Fruit fly (Drosophila melanogaster) whole organism, embryonic: Measurements from ENCODE around the gene CG8097.

Experiments used
- Awh ChIP-seq: fragments of 200-800 bp; sonication (Bioruptor generic); IDR thresholded peaks from 2 replicates; pipeline ENCODE4, ENCODE4 v1.3.6; 2022; ENCODE audit warnings: missing biosample characterization, missing genetic modification characterization
- CG10267 ChIP-seq: fragments of 200-800 bp; sonication (Bioruptor generic); optimal IDR thresholded peaks from 2 replicates; lab custom pipeline; 2018; ENCODE audit warnings: missing biosample characterization, mild to moderate bottlenecking, missing genetic modification characterization, moderate library complexity
- CG10274 ChIP-seq: fragments of 200-800 bp; sonication (Bioruptor generic); optimal IDR thresholded peaks from 3 replicates; lab custom pipeline; 2017; ENCODE audit warnings: missing biosample characterization, mild to moderate bottlenecking, missing genetic modification characterization
- CG11085 ChIP-seq: fragments of 200-800 bp; sonication (Bioruptor generic); IDR thresholded peaks from 2 replicates; pipeline ENCODE4 v1.3.6; 2022; ENCODE audit warnings: missing biosample characterization, missing genetic modification characterization
- CG11456 ChIP-seq: fragments of 200-800 bp; sonication (Bioruptor generic); IDR thresholded peaks from 3 replicates; pipeline ENCODE4 v1.3.6; 2022; ENCODE audit warnings: missing biosample characterization, missing genetic modification characterization
- CG1233 ChIP-seq: fragments of 200-800 bp; sonication (Bioruptor generic); optimal IDR thresholded peaks from 4 replicates; lab custom pipeline; 2018; ENCODE audit warnings: missing biosample characterization, mild to moderate bottlenecking, missing genetic modification characterization
- CG12769 ChIP-seq: fragments of 200-800 bp; sonication (Bioruptor generic); optimal IDR thresholded peaks from 2 replicates; lab custom pipeline; 2019; ENCODE audit warnings: missing biosample characterization, mild to moderate bottlenecking, missing genetic modification characterization, moderate library complexity
- CG1529 ChIP-seq: fragments of 200-800 bp; sonication (Bioruptor generic); optimal IDR thresholded peaks from 3 replicates; lab custom pipeline; 2018; ENCODE audit warnings: missing biosample characterization, missing genetic modification characterization
- CG2199 ChIP-seq: fragments of 200-800 bp; sonication (Bioruptor generic); IDR thresholded peaks from 3 replicates; pipeline ENCODE4 v1.3.6; 2022; ENCODE audit warnings: missing biosample characterization, missing genetic modification characterization
- CG2678 ChIP-seq: fragments of 200-800 bp; sonication (Bioruptor generic); optimal IDR thresholded peaks from 3 replicates; lab custom pipeline; 2019; ENCODE audit warnings: missing biosample characterization, mild to moderate bottlenecking, missing genetic modification characterization, moderate library complexity
- CG4854 ChIP-seq: fragments of 200-800 bp; sonication (Bioruptor generic); optimal IDR thresholded peaks from 2 replicates; lab custom pipeline; 2016; ENCODE audit warnings: missing biosample characterization, missing genetic modification characterization, inconsistent platforms
- CG6683 ChIP-seq: fragments of 200-800 bp; sonication (Bioruptor generic); optimal IDR thresholded peaks from 2 replicates; lab custom pipeline; 2017; ENCODE audit warnings: missing biosample characterization, mild to moderate bottlenecking, missing genetic modification characterization, missing genetic modification reagents
- CG9876 ChIP-seq: fragments of 200-800 bp; sonication (Bioruptor generic); optimal IDR thresholded peaks from 2 replicates; lab custom pipeline; 2016; ENCODE audit warnings: missing biosample characterization, missing genetic modification characterization
- Dfd ChIP-seq, 2 experiments: fragments of >200 bp; optimal IDR thresholded peaks; 2 replicates each; lab custom pipeline; 2017; ENCODE audit warnings: missing biosample characterization in 2 of 2, missing genetic modification characterization in 2 of 2
- E2f2 ChIP-seq: fragments of 200-800 bp; sonication (Bioruptor generic); IDR thresholded peaks from 2 replicates; pipeline ENCODE4 v1.3.6; 2022; ENCODE audit warnings: missing biosample characterization, missing genetic modification characterization
- Ets97D ChIP-seq: fragments of 200-800 bp; sonication (Bioruptor generic); optimal IDR thresholded peaks from 3 replicates; lab custom pipeline; 2016; ENCODE audit warnings: missing biosample characterization, missing genetic modification characterization
- Gsc ChIP-seq: fragments of 200-800 bp; sonication (Bioruptor generic); IDR thresholded peaks from 2 replicates; pipeline ENCODE4 v1.3.6; 2022; ENCODE audit warnings: missing biosample characterization, missing genetic modification characterization
- H15 ChIP-seq: fragments of 200-800 bp; sonication (Bioruptor generic); IDR thresholded peaks from 3 replicates; pipeline ENCODE4 v1.3.6; 2022; ENCODE audit warnings: missing biosample characterization, missing genetic modification characterization
- HmgD ChIP-seq: fragments of 200-800 bp; sonication (Bioruptor generic); optimal IDR thresholded peaks from 3 replicates; lab custom pipeline; 2016; ENCODE audit warnings: missing biosample characterization, missing genetic modification characterization
- Kr ChIP-seq: fragments of 200-800 bp; sonication (Bioruptor generic); optimal IDR thresholded peaks from 2 replicates; lab custom pipeline; 2017; ENCODE audit warnings: missing biosample characterization, mild to moderate bottlenecking, missing genetic modification characterization
- Max ChIP-seq: fragments of 200-800 bp; sonication (Bioruptor generic); optimal IDR thresholded peaks from 2 replicates; lab custom pipeline; 2016; ENCODE audit warnings: missing biosample characterization, mild to moderate bottlenecking, missing genetic modification characterization
- Med ChIP-seq: fragments of 200-800 bp; sonication (Bioruptor generic); peaks from one replicate; lab custom pipeline; 2016; ENCODE audit warnings: missing biosample characterization, missing genetic modification characterization, mild to moderate bottlenecking, inconsistent platforms, moderate library complexity
- Meics ChIP-seq: fragments of 200-800 bp; sonication (Bioruptor generic); optimal IDR thresholded peaks from 2 replicates; lab custom pipeline; 2017; ENCODE audit warnings: missing biosample characterization, mild to moderate bottlenecking, missing genetic modification characterization
- NC2α ChIP-seq: fragments of 200-800 bp; sonication (Bioruptor generic); optimal IDR thresholded peaks from 2 replicates; lab custom pipeline; 2016; ENCODE audit warnings: missing biosample characterization, missing genetic modification characterization
- Pdp1 ChIP-seq, 2 experiments: fragments of 200-800 bp; sonication (Bioruptor generic); optimal IDR thresholded peaks; 3 replicates each; lab custom pipeline; 2016; ENCODE audit warnings: missing biosample characterization in 2 of 2, missing genetic modification characterization in 2 of 2, mild to moderate bottlenecking in 1 of 2, moderate library complexity in 1 of 2
- Ravus ChIP-seq: fragments of 200-800 bp; sonication (Bioruptor generic); IDR thresholded peaks from 2 replicates; pipeline ENCODE4 v1.3.6; 2022; ENCODE audit warnings: missing biosample characterization, missing genetic modification characterization
- Vsx1 ChIP-seq: fragments of 200-800 bp; sonication (Bioruptor generic); optimal IDR thresholded peaks from 2 replicates; lab custom pipeline; 2017; ENCODE audit warnings: missing biosample characterization, mild to moderate bottlenecking, missing genetic modification characterization, missing genetic modification reagents
- abd-A ChIP-seq: fragments of 200-800 bp; sonication (Bioruptor generic); optimal IDR thresholded peaks from 3 replicates; lab custom pipeline; 2019; ENCODE audit warnings: missing biosample characterization, mild to moderate bottlenecking, missing genetic modification characterization, moderate library complexity
- btn ChIP-seq: fragments of 200-800 bp; sonication (Bioruptor generic); optimal IDR thresholded peaks from 2 replicates; lab custom pipeline; 2016; ENCODE audit warnings: missing biosample characterization, missing genetic modification characterization
- dm ChIP-seq: fragments of 200-800 bp; sonication (Bioruptor generic); optimal IDR thresholded peaks from 3 replicates; lab custom pipeline; 2016; ENCODE audit warnings: missing biosample characterization, missing genetic modification characterization
- gcm2 ChIP-seq: fragments of 200-800 bp; sonication (Bioruptor generic); optimal IDR thresholded peaks from 2 replicates; lab custom pipeline; 2016; ENCODE audit warnings: missing biosample characterization, missing genetic modification characterization
- gsb-n ChIP-seq: fragments of 200-800 bp; sonication (Bioruptor generic); optimal IDR thresholded peaks from 3 replicates; lab custom pipeline; 2018; ENCODE audit warnings: missing biosample characterization, mild to moderate bottlenecking, missing genetic modification characterization
- gt ChIP-seq: fragments of 200-800 bp; sonication (Bioruptor generic); IDR thresholded peaks from 2 replicates; pipeline ENCODE4 v1.3.6; 2022; ENCODE audit warnings: missing biosample characterization, missing genetic modification characterization
- hth ChIP-seq: fragments of >200 bp; optimal IDR thresholded peaks from 2 replicates; lab custom pipeline; 2017; ENCODE audit warnings: inconsistent platforms
- ind ChIP-seq: fragments of 200-800 bp; sonication (Bioruptor generic); optimal IDR thresholded peaks from 3 replicates; lab custom pipeline; 2016; ENCODE audit warnings: missing biosample characterization, missing genetic modification characterization
- insv ChIP-seq, 2 experiments: fragments of 200-800 bp; sonication (Bioruptor generic); optimal IDR thresholded peaks; 3 replicates each; lab custom pipeline; 2016 to 2018; ENCODE audit warnings: missing biosample characterization in 2 of 2, missing genetic modification characterization in 2 of 2
- lmd ChIP-seq: fragments of 200-800 bp; sonication (Bioruptor generic); IDR thresholded peaks from 2 replicates; pipeline ENCODE4 v1.3.6; 2022; ENCODE audit warnings: missing biosample characterization, missing genetic modification characterization
- oc ChIP-seq: fragments of 200-800 bp; sonication (Bioruptor generic); optimal IDR thresholded peaks from 2 replicates; lab custom pipeline; 2018; ENCODE audit warnings: missing biosample characterization, mild to moderate bottlenecking, missing genetic modification characterization, moderate library complexity
- odd ChIP-seq: fragments of 200-800 bp; sonication (Bioruptor generic); optimal IDR thresholded peaks from 2 replicates; lab custom pipeline; 2017; ENCODE audit warnings: missing biosample characterization, mild to moderate bottlenecking, missing genetic modification characterization
- p53 ChIP-seq: fragments of 200-800 bp; sonication (Bioruptor generic); optimal IDR thresholded peaks from 2 replicates; lab custom pipeline; 2016; ENCODE audit warnings: missing biosample characterization, missing genetic modification characterization
- pros ChIP-seq: fragments of 200-800 bp; sonication (Bioruptor generic); optimal IDR thresholded peaks from 3 replicates; lab custom pipeline; 2019; ENCODE audit warnings: missing biosample characterization, mild to moderate bottlenecking, missing genetic modification characterization, moderate library complexity
- pzg ChIP-seq: fragments of 200-800 bp; sonication (Bioruptor generic); optimal IDR thresholded peaks from 3 replicates; lab custom pipeline; 2018; ENCODE audit warnings: missing biosample characterization, mild to moderate bottlenecking, missing genetic modification characterization, moderate library complexity
- sd ChIP-seq: fragments of 200-800 bp; sonication (Bioruptor generic); optimal IDR thresholded peaks from 3 replicates; lab custom pipeline; 2018; ENCODE audit warnings: missing biosample characterization, mild to moderate bottlenecking, missing genetic modification characterization, moderate library complexity
- sens ChIP-seq: fragments of 200-800 bp; sonication (Bioruptor generic); peaks from one replicate; lab custom pipeline; 2016; ENCODE audit warnings: missing biosample characterization, missing genetic modification characterization
- seq ChIP-seq: fragments of 200-800 bp; sonication (Bioruptor generic); IDR thresholded peaks from 2 replicates; pipeline ENCODE4 v1.3.6; 2022; ENCODE audit warnings: missing biosample characterization, missing genetic modification characterization
- shn ChIP-seq: fragments of 200-800 bp; sonication (Bioruptor generic); optimal IDR thresholded peaks from 3 replicates; lab custom pipeline; 2016; ENCODE audit warnings: missing biosample characterization, missing genetic modification characterization
- slbo ChIP-seq: fragments of 200-800 bp; sonication (Bioruptor generic); IDR thresholded peaks from 2 replicates; pipeline ENCODE4 v1.3.6; 2022; ENCODE audit warnings: missing biosample characterization, missing genetic modification characterization
- ttk ChIP-seq: fragments of 200-800 bp; sonication (Bioruptor generic); IDR thresholded peaks from 2 replicates; pipeline ENCODE4 v2.1.2; 2022; ENCODE audit warnings: missing biosample characterization, missing genetic modification characterization
- unpg ChIP-seq: fragments of 200-800 bp; sonication (Bioruptor generic); optimal IDR thresholded peaks from 3 replicates; lab custom pipeline; 2018; ENCODE audit warnings: missing biosample characterization, mild to moderate bottlenecking, missing genetic modification characterization, moderate library complexity

Gene CG8097

DNA sequence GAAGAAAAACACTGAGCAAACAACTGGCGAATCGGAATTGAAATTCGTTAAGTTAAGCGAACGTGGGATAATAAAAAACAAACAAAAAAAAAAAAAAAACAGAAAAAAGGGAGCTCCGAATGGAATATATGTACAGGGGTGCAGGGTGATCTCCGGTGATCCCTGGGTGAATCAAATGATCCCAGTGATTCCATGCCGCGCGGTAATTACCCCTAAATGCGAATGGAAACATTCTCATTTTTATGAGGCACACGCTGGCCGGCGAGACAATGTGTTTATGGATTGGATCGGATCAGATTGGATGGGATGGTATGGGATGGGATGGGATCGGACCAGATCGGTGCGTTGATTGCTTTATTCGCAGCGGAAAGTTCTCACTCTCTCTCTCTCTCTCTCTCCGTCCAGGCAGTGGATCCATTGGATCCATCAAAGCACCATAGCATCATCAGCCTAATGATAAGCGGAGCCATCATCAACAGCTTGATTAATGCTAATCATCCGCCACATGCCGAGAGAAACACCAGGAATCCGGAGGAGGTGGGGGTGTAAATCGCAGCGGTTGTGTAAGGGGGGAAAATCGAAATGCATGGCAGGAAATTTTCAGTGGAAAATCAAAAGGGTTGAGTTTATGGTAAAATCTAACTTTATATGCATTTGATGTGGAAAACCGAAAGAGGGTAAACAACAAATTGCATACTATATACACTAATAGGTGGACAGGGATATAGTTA is 37.3 kb upstream of the CG8097 start:
- peak; percentile 37 for TF ChIP-seq CG12769 (tag; lab: Kevin White, UChicago)
- peak; percentile 51 for TF ChIP-seq abd-A (tag; lab: Kevin White, UChicago)
- TF ChIP-seq Awh (GFP tag; lab: Robert Waterston, UW): peak; percentile 12; the same call in 1 of the 2 replicates
- peak; percentile 2 for TF ChIP-seq Med (GFP tag; lab: Kevin White, UChicago)
- peak; percentile 15 for TF ChIP-seq sd (tag; lab: Kevin White, UChicago)
- peak in 1 of 2 experiments; percentile 54 for TF ChIP-seq Pdp1 (GFP tag; optimal IDR thresholded peaks at IDR 0.05; lab: Kevin White, UChicago)
- peak; percentile 67 for TF ChIP-seq sens (GFP tag; lab: Kevin White, UChicago)
- no peak for TF ChIP-seq gsb-n (tag; lab: Kevin White, UChicago)
- no peak for TF ChIP-seq pros (GFP tag; lab: Kevin White, UChicago)

DNA sequence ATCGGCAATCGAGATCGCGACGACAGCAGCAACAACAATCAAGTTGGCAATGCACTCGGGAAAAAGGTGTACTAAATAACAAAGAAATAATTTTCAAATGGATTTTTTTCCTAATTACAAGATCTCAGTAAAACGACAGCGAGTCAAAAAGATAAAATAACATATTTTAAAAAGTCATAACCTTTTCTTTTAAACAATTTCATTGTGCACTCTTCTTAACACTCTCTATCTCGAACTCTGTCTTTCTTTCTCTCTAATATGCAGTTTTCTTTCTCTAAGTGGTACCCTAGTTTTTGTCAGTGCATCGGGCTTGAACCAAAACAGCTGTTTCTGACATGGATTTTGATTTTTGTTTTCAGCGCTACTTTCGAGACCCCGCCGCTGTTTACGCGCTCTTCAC is 33.9 kb upstream of the CG8097 start:
- peak; percentile 29 for TF ChIP-seq NC2α
- TF ChIP-seq Max (GFP tag; lab: Kevin White, UChicago): peak; percentile 35
- no peak for TF ChIP-seq pzg (GFP tag; lab: Kevin White, UChicago)
- peak; percentile 25 for TF ChIP-seq Vsx1 (GFP tag; lab: Kevin White, UChicago)
- peak; percentile 26 for TF ChIP-seq CG6683 (GFP tag; lab: Kevin White, UChicago)
- peak; percentile 64 for TF ChIP-seq CG1233 (GFP tag; lab: Kevin White, UChicago)
- peak in 1 of 2 experiments; percentile 78 for TF ChIP-seq Dfd (GFP tag; optimal IDR thresholded peaks at IDR 0.05; lab: Kevin White, UChicago)
- no peak for TF ChIP-seq CG2199 (GFP tag; lab: Robert Waterston, UW)
- TF ChIP-seq CG11085 (GFP tag; lab: Robert Waterston, UW): peak; percentile 50; the same call in 1 of the 2 replicates
- no peak for TF ChIP-seq Gsc
- no peak for TF ChIP-seq CG11456 (GFP tag; lab: Robert Waterston, UW)
- TF ChIP-seq unpg: peak; percentile 83
- peak; percentile 38 for TF ChIP-seq CG4854
- TF ChIP-seq Meics (GFP tag; lab: Kevin White, UChicago): peak; percentile 83
- peak; percentile 32 for TF ChIP-seq btn (GFP tag; lab: Kevin White, UChicago)
- peak; percentile 55 for TF ChIP-seq Ravus (GFP tag; lab: Robert Waterston, UW)
- peak; percentile 62 for TF ChIP-seq CG10267 (tag; lab: Kevin White, UChicago)
- no peak for TF ChIP-seq Kr (GFP tag; lab: Kevin White, UChicago)
- peak; percentile 89 for TF ChIP-seq CG2678 (tag; lab: Kevin White, UChicago)
- no peak for TF ChIP-seq HmgD
- no peak for TF ChIP-seq insv (GFP tag; optimal IDR thresholded peaks at IDR 0.05; lab: Kevin White, UChicago)
- TF ChIP-seq gt: no peak
- TF ChIP-seq H15 (GFP tag; lab: Robert Waterston, UW): peak; percentile 54; the same call in 1 of the 3 replicates
- peak; percentile 65 for TF ChIP-seq shn
- TF ChIP-seq seq (GFP tag; lab: Robert Waterston, UW): peak; percentile 67; the same call in 1 of the 2 replicates
- peak; percentile 7 for TF ChIP-seq Ets97D
- TF ChIP-seq oc (tag; lab: Kevin White, UChicago): no peak
- peak; percentile 70 for TF ChIP-seq ind (GFP tag; lab: Kevin White, UChicago)
- no peak for TF ChIP-seq p53 (GFP tag; lab: Kevin White, UChicago)
- peak; percentile 52 for TF ChIP-seq CG9876
- peak; percentile 52; the same call in 1 of the 2 replicates for TF ChIP-seq E2f2 (GFP tag; lab: Robert Waterston, UW)
- peak; percentile 53 for TF ChIP-seq CG10274 (GFP tag; lab: Kevin White, UChicago)
- peak; percentile 85 for TF ChIP-seq lmd (GFP tag; lab: Robert Waterston, UW)
- TF ChIP-seq gcm2: peak; percentile 50
- TF ChIP-seq slbo (GFP tag; lab: Robert Waterston, UW): peak; percentile 79
- peak; percentile 42 for TF ChIP-seq dm (GFP tag; lab: Kevin White, UChicago)
- peak; percentile 77 for TF ChIP-seq ttk (GFP tag; lab: Robert Waterston, UW)
- TF ChIP-seq hth (lab: Kevin White, UChicago): no peak
- TF ChIP-seq odd (GFP tag; lab: Kevin White, UChicago): peak; percentile 63
- peak; percentile 56 for TF ChIP-seq CG1529
